Worm (Caenorhabditis elegans) whole organism, early embryonic: ENCODE measurements around the gene oac-55.

Experiments used
- F13C5.2 ChIP-seq: sonication (generic microtip); optimal IDR thresholded peaks from 2 replicates; lab custom pipeline; 2017; ENCODE audit warnings: mild to moderate bottlenecking, missing genetic modification characterization, inconsistent platforms, missing compliant biosample characterization
- ama-1 ChIP-seq: fragments of 150-350 bp; optimal IDR thresholded peaks from 2 replicates; lab custom pipeline; 2014
- flt-1 ChIP-seq: fragments of 200-800 bp; sonication (Bioruptor generic); IDR thresholded peaks from 2 replicates; pipeline ENCODE4 v1.3.6; 2022; ENCODE audit warnings: missing genetic modification characterization, missing compliant biosample characterization
- hmbx-1 ChIP-seq: sonication (generic microtip); optimal IDR thresholded peaks from 2 replicates; lab custom pipeline; 2016; ENCODE audit warnings: mild to moderate bottlenecking, missing genetic modification characterization, missing compliant biosample characterization
- hnd-1 ChIP-seq: sonication (generic microtip); optimal IDR thresholded peaks from 2 replicates; lab custom pipeline; 2016; ENCODE audit warnings: missing genetic modification characterization, missing compliant biosample characterization
- pes-1 ChIP-seq: fragments of 200-800 bp; sonication (Bioruptor generic); IDR thresholded peaks from 2 replicates; pipeline ENCODE4 v1.3.6; 2022; ENCODE audit warnings: missing genetic modification reagents, missing genetic modification characterization, missing compliant biosample characterization
- sea-1 ChIP-seq: fragments of 200-800 bp; sonication (Bioruptor generic); conservative IDR thresholded peaks from 2 replicates; pipeline ENCODE4 v1.3.6; 2022; ENCODE audit warnings: missing genetic modification characterization, missing compliant biosample characterization
- tbx-11 ChIP-seq: fragments of 200-800 bp; sonication (Bioruptor generic); IDR thresholded peaks from 2 replicates; pipeline ENCODE4 v1.3.6; 2022; ENCODE audit warnings: missing genetic modification characterization, missing compliant biosample characterization
- tbx-37 ChIP-seq: fragments of 200-800 bp; sonication (Bioruptor generic); conservative IDR thresholded peaks from 2 replicates; pipeline ENCODE4 v1.3.6; 2022; ENCODE audit warnings: missing genetic modification reagents, missing genetic modification characterization, missing compliant biosample characterization

ce11 chrV:3811541-3811940, 50.6 kb downstream of the oac-55 start, which contains the start of gene scl-13:
- TF ChIP-seq hmbx-1 (tag; lab: Kevin White, UChicago), result no peak
- TF ChIP-seq hnd-1 (tag; lab: Kevin White, UChicago), result no peak
- TF ChIP-seq ama-1 (lab: Kevin White, UChicago), result no peak
- TF ChIP-seq pes-1 (GFP tag; lab: Robert Waterston, UW), result no peak
- no peak for TF ChIP-seq F13C5.2 (tag; lab: Kevin White, UChicago)
- no peak for TF ChIP-seq flt-1 (GFP tag; lab: Robert Waterston, UW)
- no peak for TF ChIP-seq tbx-11
- no peak for TF ChIP-seq sea-1 (GFP tag; lab: Robert Waterston, UW)
- TF ChIP-seq tbx-37 (GFP tag; lab: Robert Waterston, UW), result no peak
